Fruit fly (Drosophila melanogaster) whole organism, embryonic: ENCODE data around the gene CG17777.

Experiments
- CG7556 ChIP-seq: fragments of 200-800 bp; sonication (Bioruptor generic); optimal IDR thresholded peaks from 2 replicates; lab custom pipeline; 2017; ENCODE audit warnings: missing biosample characterization, mild to moderate bottlenecking, missing genetic modification characterization
- CG9609 ChIP-seq: fragments of 200-800 bp; sonication (Bioruptor generic); optimal IDR thresholded peaks from 3 replicates; lab custom pipeline; 2016; ENCODE audit warnings: missing biosample characterization, missing genetic modification characterization
- Ravus ChIP-seq: fragments of 200-800 bp; sonication (Bioruptor generic); IDR thresholded peaks from 2 replicates; pipeline ENCODE4 v1.3.6; 2022; ENCODE audit warnings: missing biosample characterization, missing genetic modification characterization

dm6 chrX:2170424-2170823, 16.2 kb upstream of the CG17777 start:
- TF ChIP-seq CG9609 (GFP tag; lab: Kevin White, UChicago) (no peak), CG7556 (GFP tag; lab: Kevin White, UChicago) (no peak), Ravus (GFP tag; lab: Robert Waterston, UW) (no peak)
